Fruit fly (Drosophila melanogaster): ENCODE results near the gene Him.

Gene Him

dm6 chrX:18208930-18209477 is at the start of gene Him:
Gene Him (plus strand): TSS chrX:18209427.
- TF ChIP-seq net (GFP tag; optimal IDR thresholded peaks at IDR 0.05) (peak; percentile 14), CG11902 (GFP tag; optimal IDR thresholded peaks at IDR 0.05) (no peak), svp (GFP tag) (peak; percentile 29)

- TF ChIP-seq eg (GFP tag; IDR thresholded peaks at IDR 0.05) (no peak), fd85E (GFP tag; optimal IDR thresholded peaks at IDR 0.05) (no peak), CG31627 (GFP tag; optimal IDR thresholded peaks at IDR 0.05) (no peak), Sox15 (GFP tag; optimal IDR thresholded peaks at IDR 0.05) (no peak), CG11902 (GFP tag; optimal IDR thresholded peaks at IDR 0.05) (no peak), CG11762 (GFP tag; optimal IDR thresholded peaks at IDR 0.05; ENCODE audit: insufficient read depth) (no peak), CG16779 (tag; optimal IDR thresholded peaks at IDR 0.05) (no peak)
These were observed 31.9 kb upstream of the Him start, which contains the start of gene Frq2 for dm6 chrX:18177312-18177711. Gene Frq2 (plus strand): TSS chrX:18177612.

DNA sequence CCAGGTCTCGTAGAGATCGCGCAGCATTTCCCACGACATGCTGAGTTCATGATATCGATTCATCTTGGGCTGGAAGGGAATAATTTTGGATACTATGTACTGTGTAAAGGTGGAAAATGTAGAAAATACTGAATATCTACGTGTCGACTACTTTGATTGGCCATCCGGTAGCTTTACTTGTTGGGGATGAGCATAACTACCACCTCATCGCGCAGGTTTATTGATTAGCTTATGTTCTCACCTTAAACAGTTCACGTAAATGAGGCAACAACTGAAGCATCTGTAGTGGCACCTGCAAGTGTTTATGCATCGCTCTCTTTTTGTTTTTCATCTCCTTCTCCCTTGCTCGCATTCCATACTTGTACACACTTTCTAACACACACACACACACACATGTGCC is 29.9 kb upstream of the Him start, which contains the start of gene Andorra:
Gene Andorra, minus strand, starts transcription at position 101 of the 400 bp plus-strand sequence.
- TF ChIP-seq CG8319 (GFP tag; optimal IDR thresholded peaks at IDR 0.05) (no peak), acj6 (GFP tag; optimal IDR thresholded peaks at IDR 0.05) (no peak), CG11762 (GFP tag; optimal IDR thresholded peaks at IDR 0.05; ENCODE audit: insufficient read depth) (no peak), dsx (GFP tag; optimal IDR thresholded peaks at IDR 0.05; ENCODE audit: poor library complexity, severe bottlenecking) (no peak), topi (GFP tag; optimal IDR thresholded peaks at IDR 0.05) (no peak), ss (GFP tag; optimal IDR thresholded peaks at IDR 0.05) (no peak), Smox (GFP tag; optimal IDR thresholded peaks at IDR 0.05) (no peak), fd59A (GFP tag; optimal IDR thresholded peaks at IDR 0.05) (no peak), Hr39 (GFP tag; optimal IDR thresholded peaks at IDR 0.05) (no peak), esn (GFP tag; optimal IDR thresholded peaks at IDR 0.05) (no peak), Eip93F (GFP tag; optimal IDR thresholded peaks at IDR 0.05) (no peak), CG3032 (tag; optimal IDR thresholded peaks at IDR 0.05) (no peak), CG6792 (GFP tag; optimal IDR thresholded peaks at IDR 0.05) (no peak), OdsH (GFP tag; optimal IDR thresholded peaks at IDR 0.05) (no peak)

DNA sequence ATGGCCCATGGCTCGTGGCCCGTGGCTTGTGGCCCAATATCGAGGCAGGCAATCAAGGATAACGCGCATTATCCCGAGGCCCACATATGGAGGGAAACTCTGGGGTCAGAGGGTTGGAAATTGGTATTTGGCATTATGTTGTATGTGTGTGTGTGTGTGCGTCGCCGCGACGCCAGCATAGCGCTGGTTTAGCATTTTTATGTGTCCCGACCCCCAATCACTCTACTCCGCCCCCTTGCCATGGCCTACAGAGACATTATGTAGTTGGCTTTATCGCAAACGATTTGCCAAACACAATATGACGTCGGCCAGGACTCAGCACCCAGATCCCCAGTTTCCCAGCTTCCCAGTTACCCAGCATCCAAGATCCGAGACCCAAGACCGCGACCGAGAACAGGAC is 28.1 kb upstream of the Him start:
- TF ChIP-seq lz (GFP tag; optimal IDR thresholded peaks at IDR 0.05) (no peak), Blimp-1 (GFP tag; optimal IDR thresholded peaks at IDR 0.05) (no peak), Hr38 (GFP tag; optimal IDR thresholded peaks at IDR 0.05) (no peak), eg (GFP tag; IDR thresholded peaks at IDR 0.05) (no peak), Ets96B (tag; optimal IDR thresholded peaks at IDR 0.05) (no peak), Smox (GFP tag; optimal IDR thresholded peaks at IDR 0.05) (no peak), CG6792 (GFP tag; optimal IDR thresholded peaks at IDR 0.05) (no peak), net (GFP tag; optimal IDR thresholded peaks at IDR 0.05) (no peak), Eip78C (GFP tag) (no peak), OdsH (GFP tag; optimal IDR thresholded peaks at IDR 0.05) (no peak), CG4318 (GFP tag; optimal IDR thresholded peaks at IDR 0.05) (no peak), CG1621 (tag; optimal IDR thresholded peaks at IDR 0.05) (no peak), CG3032 (tag; optimal IDR thresholded peaks at IDR 0.05) (no peak), Eip75B (GFP tag; optimal IDR thresholded peaks at IDR 0.05) (no peak), Met (GFP tag; optimal IDR thresholded peaks at IDR 0.05) (no peak)

dm6 chrX:18185944-18186343 is 23.3 kb upstream of the Him start:
- no peak for TF ChIP-seq CG11762 (GFP tag; optimal IDR thresholded peaks at IDR 0.05; ENCODE audit: insufficient read depth)
- no peak for TF ChIP-seq fd85E (GFP tag; optimal IDR thresholded peaks at IDR 0.05)
- TF ChIP-seq fd59A (GFP tag; optimal IDR thresholded peaks at IDR 0.05), result no peak
- no peak for TF ChIP-seq CG6854 (GFP tag; optimal IDR thresholded peaks at IDR 0.05)
- TF ChIP-seq ss (GFP tag; optimal IDR thresholded peaks at IDR 0.05), result no peak
- no peak for TF ChIP-seq dac (GFP tag; optimal IDR thresholded peaks at IDR 0.05)
- TF ChIP-seq salr (GFP tag; optimal IDR thresholded peaks at IDR 0.05), result no peak
- no peak for TF ChIP-seq Met (GFP tag; optimal IDR thresholded peaks at IDR 0.05)
- TF ChIP-seq Sox14 (GFP tag; optimal IDR thresholded peaks at IDR 0.05), result no peak
- TF ChIP-seq CG31627 (GFP tag; optimal IDR thresholded peaks at IDR 0.05), result no peak
- TF ChIP-seq Sox15 (GFP tag; optimal IDR thresholded peaks at IDR 0.05), result no peak
- TF ChIP-seq Hr39 (GFP tag; optimal IDR thresholded peaks at IDR 0.05), result no peak
- TF ChIP-seq CG11902 (GFP tag; optimal IDR thresholded peaks at IDR 0.05), result no peak

All from whole organism, prepupa.